2 worm cellular contexts compared by ENCODE assay signal in genomic region chrIII:6679323-6679722, ce11.
TF ChIP-seq lines count a peak whose summit lies in the region.

No protein-coding gene starts in this region.

TF ChIP-seq in whole organism, L1 larva, 84 proteins besides CTCF, POLR2A, EP300 and RAD21:
- no peak for TF ChIP-seq pqm-1 (tag; optimal IDR thresholded peaks at IDR 0.05; lab: Kevin White, UChicago)
- peak; percentile 84 for TF ChIP-seq dsc-1 (tag; optimal IDR thresholded peaks at IDR 0.05; lab: Kevin White, UChicago)
- peak; percentile 66 for TF ChIP-seq egl-13 (tag; optimal IDR thresholded peaks at IDR 0.05; lab: Kevin White, UChicago)
- peak; percentile 30 for TF ChIP-seq pax-3 (tag; optimal IDR thresholded peaks at IDR 0.05; lab: Kevin White, UChicago)

TF ChIP-seq in whole organism, L4 larva, 104 proteins besides CTCF, POLR2A, EP300 and RAD21:
- TF ChIP-seq dpl-1 (GFP tag; optimal IDR thresholded peaks at IDR 0.05; lab: Kevin White, UChicago) (no peak), aha-1 (tag; lab: Kevin White, UChicago) (peak; percentile 58), skn-1 (tag; optimal IDR thresholded peaks at IDR 0.05; lab: Kevin White, UChicago) (no peak), pqm-1 (tag; optimal IDR thresholded peaks at IDR 0.05; lab: Kevin White, UChicago) (no peak), ceh-28 (tag; optimal IDR thresholded peaks at IDR 0.05; lab: Kevin White, UChicago) (no peak), Y48G9A.11 (GFP tag; IDR thresholded peaks at IDR 0.05; lab: Robert Waterston, UW) (no peak)

Comparison
In these comparisons a context has a peak if more than half of its experiments do, and no peak if none do; other contexts are left out.
1. Of the 29 proteins assayed by ChIP-seq in both whole organism, L4 larva and whole organism, L1 larva: peak only in whole organism, L4 larva: aha-1; only in whole organism, L1 larva: none; in both: none; in neither: 28.